Worm (Caenorhabditis elegans) whole organism, L2 larva: ENCODE measurements around the gene str-116.
A peak's percentile ranks its signal among the peaks of the same experiment; 100 is the strongest.

Experiments
- C34F6.9 ChIP-seq: fragments of 150-350 bp; optimal IDR thresholded peaks from 2 replicates; lab custom pipeline; 2014; ENCODE audit warnings: missing biosample characterization, missing genetic modification characterization
- F13H6.1 ChIP-seq: sonication (generic microtip); optimal IDR thresholded peaks from 2 replicates; lab custom pipeline; 2016; ENCODE audit warnings: missing genetic modification characterization, missing compliant biosample characterization
- Y55F3AM.14 ChIP-seq: fragments of 200-800 bp; sonication (Bioruptor generic); optimal IDR thresholded peaks from 2 replicates; lab custom pipeline; 2018; ENCODE audit warnings: mild to moderate bottlenecking, missing genetic modification characterization, missing compliant biosample characterization
- ZK546.5 ChIP-seq: sonication (generic microtip); optimal IDR thresholded peaks from 2 replicates; lab custom pipeline; 2017; ENCODE audit warnings: missing biosample characterization, missing genetic modification characterization
- alr-1 ChIP-seq: fragments of 150-350 bp; optimal IDR thresholded peaks from 2 replicates; lab custom pipeline; 2014; ENCODE audit warnings: missing biosample characterization, missing genetic modification characterization
- aly-2 ChIP-seq: fragments of 150-350 bp; optimal IDR thresholded peaks from 2 replicates; lab custom pipeline; 2014; ENCODE audit warnings: missing biosample characterization, missing genetic modification characterization
- ama-1 ChIP-seq: fragments of 150-350 bp; optimal IDR thresholded peaks from 2 replicates; lab custom pipeline; 2018; ENCODE audit warnings: inconsistent platforms
- ceh-16 ChIP-seq: fragments of 150-350 bp; optimal IDR thresholded peaks from 2 replicates; lab custom pipeline; 2014; ENCODE audit warnings: missing biosample characterization, missing genetic modification characterization
- ceh-82 ChIP-seq: fragments of 150-350 bp; optimal IDR thresholded peaks from 2 replicates; lab custom pipeline; 2014; ENCODE audit warnings: missing biosample characterization, missing genetic modification characterization
- crh-2 ChIP-seq: sonication (generic microtip); optimal IDR thresholded peaks from 2 replicates; lab custom pipeline; 2017; ENCODE audit warnings: missing biosample characterization, missing genetic modification characterization
- dmd-4 ChIP-seq: sonication (generic microtip); optimal IDR thresholded peaks from 2 replicates; lab custom pipeline; 2017; ENCODE audit warnings: missing biosample characterization, missing genetic modification characterization
- egl-27 ChIP-seq: sonication (generic microtip); optimal IDR thresholded peaks from 3 replicates; lab custom pipeline; 2017; ENCODE audit warnings: missing biosample characterization, missing genetic modification reagents, missing genetic modification characterization
- elt-1 ChIP-seq: fragments of 150-350 bp; optimal IDR thresholded peaks from 2 replicates; lab custom pipeline; 2014; ENCODE audit warnings: missing biosample characterization, missing genetic modification characterization
- fos-1 ChIP-seq: fragments of 150-350 bp; optimal IDR thresholded peaks from 2 replicates; lab custom pipeline; 2014; ENCODE audit warnings: missing biosample characterization, missing genetic modification characterization
- gmeb-1 ChIP-seq: fragments of 150-350 bp; optimal IDR thresholded peaks from 2 replicates; lab custom pipeline; 2014; ENCODE audit warnings: missing biosample characterization, missing genetic modification characterization
- lin-11 ChIP-seq: fragments of 150-350 bp; sonication (generic microtip); optimal IDR thresholded peaks from 2 replicates; lab custom pipeline; 2014; ENCODE audit warnings: missing biosample characterization, missing genetic modification characterization, inconsistent platforms, mixed read lengths
- mdl-1 ChIP-seq, 2 experiments: fragments of 150-350 bp in 1 of 2; sonication (generic microtip) in 1 of 2; optimal IDR thresholded peaks; 2 replicates each; lab custom pipeline; 2017; ENCODE audit warnings: missing biosample characterization in 2 of 2, missing genetic modification characterization in 2 of 2
- nhr-10 ChIP-seq: sonication (generic microtip); optimal IDR thresholded peaks from 2 replicates; lab custom pipeline; 2017; ENCODE audit warnings: missing biosample characterization, missing genetic modification characterization
- nhr-11 ChIP-seq: fragments of 150-350 bp; optimal IDR thresholded peaks from 2 replicates; lab custom pipeline; 2014; ENCODE audit warnings: missing biosample characterization, missing genetic modification characterization
- nhr-12 ChIP-seq: fragments of 150-350 bp; optimal IDR thresholded peaks from 2 replicates; lab custom pipeline; 2014; ENCODE audit warnings: missing biosample characterization, missing genetic modification characterization
- nhr-129 ChIP-seq: fragments of 150-350 bp; optimal IDR thresholded peaks from 2 replicates; lab custom pipeline; 2014; ENCODE audit warnings: missing biosample characterization, missing genetic modification characterization
- nhr-21 ChIP-seq: fragments of 150-350 bp; optimal IDR thresholded peaks from 2 replicates; lab custom pipeline; 2014; ENCODE audit warnings: missing biosample characterization, missing genetic modification characterization
- nhr-23 ChIP-seq: fragments of 150-350 bp; optimal IDR thresholded peaks from 2 replicates; lab custom pipeline; 2014; ENCODE audit warnings: missing biosample characterization, missing genetic modification reagents, missing genetic modification characterization
- nhr-237 ChIP-seq: fragments of 150-350 bp; optimal IDR thresholded peaks from 2 replicates; lab custom pipeline; 2014; ENCODE audit warnings: missing biosample characterization, missing genetic modification characterization
- nhr-6 ChIP-seq: fragments of 150-350 bp; optimal IDR thresholded peaks from 2 replicates; lab custom pipeline; 2014; ENCODE audit warnings: missing biosample characterization, missing genetic modification characterization
- nhr-77 ChIP-seq: fragments of 150-350 bp; optimal IDR thresholded peaks from 2 replicates; lab custom pipeline; 2014; ENCODE audit warnings: missing biosample characterization, missing genetic modification characterization
- peb-1 ChIP-seq: fragments of 150-350 bp; optimal IDR thresholded peaks from 2 replicates; lab custom pipeline; 2014; ENCODE audit warnings: missing biosample characterization, missing genetic modification characterization
- sem-4 ChIP-seq: fragments of 150-350 bp; optimal IDR thresholded peaks from 2 replicates; lab custom pipeline; 2014; ENCODE audit warnings: missing biosample characterization, missing genetic modification reagents, missing genetic modification characterization
- sma-3 ChIP-seq: sonication (generic microtip); optimal IDR thresholded peaks from 2 replicates; lab custom pipeline; 2016; ENCODE audit warnings: missing genetic modification reagents, missing genetic modification characterization, missing compliant biosample characterization
- sma-9 ChIP-seq, 2 experiments: fragments of 150-350 bp in 1 of 2; sonication (generic microtip) in 1 of 2; optimal IDR thresholded peaks; 2 replicates each; lab custom pipeline; 2014 to 2016; ENCODE audit warnings: missing genetic modification characterization in 2 of 2, mild to moderate bottlenecking in 1 of 2, missing biosample characterization in 1 of 2, missing compliant biosample characterization in 1 of 2, missing genetic modification reagents in 1 of 2, moderate library complexity in 1 of 2
- unc-39 ChIP-seq: fragments of 150-350 bp; optimal IDR thresholded peaks from 2 replicates; lab custom pipeline; 2014; ENCODE audit warnings: missing biosample characterization, missing genetic modification characterization
- unc-55 ChIP-seq: fragments of 150-350 bp; sonication (generic microtip); optimal IDR thresholded peaks from 3 replicates; lab custom pipeline; 2014; ENCODE audit warnings: missing biosample characterization, missing genetic modification reagents, missing genetic modification characterization
- unc-62 ChIP-seq: fragments of 150-350 bp; optimal IDR thresholded peaks from 2 replicates; lab custom pipeline; 2014; ENCODE audit warnings: missing biosample characterization, missing genetic modification reagents, missing genetic modification characterization
- zag-1 ChIP-seq: fragments of 150-350 bp; optimal IDR thresholded peaks from 2 replicates; lab custom pipeline; 2014; ENCODE audit warnings: missing biosample characterization, missing genetic modification characterization
- ztf-1 ChIP-seq: fragments of 200-800 bp; sonication (Bioruptor generic); conservative IDR thresholded peaks from 2 replicates; pipeline ENCODE4 v1.3.6; 2022; ENCODE audit warnings: missing genetic modification characterization, missing compliant biosample characterization
- ztf-11 ChIP-seq: sonication (generic microtip); optimal IDR thresholded peaks from 2 replicates; lab custom pipeline; 2017; ENCODE audit warnings: missing biosample characterization, missing genetic modification characterization
- ztf-4 ChIP-seq: fragments of 150-350 bp; optimal IDR thresholded peaks from 2 replicates; lab custom pipeline; 2014; ENCODE audit warnings: missing biosample characterization, missing genetic modification characterization

str-116 gene

ce11 chrV:11266681-11267080 lies at the start of gene str-116:
TSS of gene str-116 (plus strand) at chrV:11266981.
- TF ChIP-seq nhr-21 = no peak
- no peak for TF ChIP-seq mdl-1 (tag; optimal IDR thresholded peaks at IDR 0.05; lab: Kevin White, UChicago)
- no peak for TF ChIP-seq peb-1 (tag; lab: Kevin White, UChicago)
- no peak for TF ChIP-seq ztf-11 (tag; lab: Kevin White, UChicago)
- no peak for TF ChIP-seq egl-27 (tag; lab: Kevin White, UChicago)
- no peak for TF ChIP-seq fos-1
- no peak for TF ChIP-seq aly-2
- TF ChIP-seq nhr-23 (tag; lab: Kevin White, UChicago) = no peak
- TF ChIP-seq Y55F3AM.14 (GFP tag; lab: Kevin White, UChicago) = no peak
- no peak for TF ChIP-seq nhr-6 (tag; lab: Kevin White, UChicago)
- no peak for TF ChIP-seq unc-39
- TF ChIP-seq alr-1 = no peak
- TF ChIP-seq ztf-1 (GFP tag; lab: Robert Waterston, UW) = no peak
- no peak for TF ChIP-seq F13H6.1 (tag; lab: Kevin White, UChicago)
- TF ChIP-seq unc-55 (GFP tag; lab: Kevin White, UChicago) = no peak
- TF ChIP-seq ama-1 (lab: Kevin White, UChicago) = no peak
- TF ChIP-seq C34F6.9 = no peak
- TF ChIP-seq nhr-77 (tag; lab: Kevin White, UChicago) = no peak
- no peak for TF ChIP-seq unc-62 (GFP tag; lab: Kevin White, UChicago)

ce11 chrV:11217394-11217793 lies 49.4 kb upstream of the str-116 start, which contains the start of gene cyp-29A2:
TSS of gene cyp-29A2 (plus strand) at chrV:11217583.
- TF ChIP-seq nhr-129 (tag; lab: Kevin White, UChicago) (peak; percentile 34), sma-9 (GFP tag; optimal IDR thresholded peaks at IDR 0.05; lab: Kevin White, UChicago) (peak; percentile 24), sma-9 (tag; optimal IDR thresholded peaks at IDR 0.05; lab: Kevin White, UChicago) (no peak), crh-2 (peak; percentile 28), gmeb-1 (peak; percentile 23), zag-1 (tag; lab: Kevin White, UChicago) (no peak)

ce11 chrV:11220415-11220814 lies 46.4 kb upstream of the str-116 start:
- TF ChIP-seq ztf-11 (tag; lab: Kevin White, UChicago) (no peak), lin-11 (tag; lab: Kevin White, UChicago) (no peak), ceh-16 (tag; lab: Kevin White, UChicago) (no peak), unc-62 (GFP tag; lab: Kevin White, UChicago) (no peak), dmd-4 (no peak), gmeb-1 (no peak), unc-55 (GFP tag; lab: Kevin White, UChicago) (no peak), fos-1 (no peak), nhr-23 (tag; lab: Kevin White, UChicago) (no peak), nhr-11 (tag; lab: Kevin White, UChicago) (no peak), nhr-12 (tag; lab: Kevin White, UChicago) (no peak), C34F6.9 (no peak), ceh-82 (tag; lab: Kevin White, UChicago) (no peak), sma-3 (GFP tag; lab: Kevin White, UChicago) (no peak), nhr-237 (tag; lab: Kevin White, UChicago) (no peak), alr-1 (no peak), sma-9 (GFP tag; optimal IDR thresholded peaks at IDR 0.05; lab: Kevin White, UChicago) (no peak), sma-9 (tag; optimal IDR thresholded peaks at IDR 0.05; lab: Kevin White, UChicago) (no peak), ztf-4 (no peak), aly-2 (no peak), ama-1 (lab: Kevin White, UChicago) (no peak)
- TF ChIP-seq, all 48 proteins: peak for 0

- TF ChIP-seq unc-55 (GFP tag; lab: Kevin White, UChicago) (no peak), mdl-1 (tag; optimal IDR thresholded peaks at IDR 0.05; lab: Kevin White, UChicago) (no peak), C34F6.9 (no peak), egl-27 (tag; lab: Kevin White, UChicago) (no peak), elt-1 (peak; percentile 87)
These were observed 45.8 kb upstream of the str-116 start, which contains the start of gene T19B10.2 for ce11 chrV:11220936-11221335. TSS of gene T19B10.2 (plus strand) at chrV:11221302.

- TF ChIP-seq dmd-4 (no peak), sem-4 (tag; lab: Kevin White, UChicago) (no peak), unc-62 (GFP tag; lab: Kevin White, UChicago) (no peak), aly-2 (no peak), nhr-12 (tag; lab: Kevin White, UChicago) (no peak), ZK546.5 (tag; lab: Kevin White, UChicago) (no peak), F13H6.1 (tag; lab: Kevin White, UChicago) (no peak), ztf-4 (no peak), Y55F3AM.14 (GFP tag; lab: Kevin White, UChicago) (no peak), sma-9 (GFP tag; optimal IDR thresholded peaks at IDR 0.05; lab: Kevin White, UChicago) (no peak), sma-9 (tag; optimal IDR thresholded peaks at IDR 0.05; lab: Kevin White, UChicago) (no peak), unc-55 (GFP tag; lab: Kevin White, UChicago) (no peak), nhr-23 (tag; lab: Kevin White, UChicago) (no peak), nhr-10 (tag; lab: Kevin White, UChicago) (no peak)
These were observed 43.1 kb upstream of the str-116 start for ce11 chrV:11223698-11224097.
